Worm (Caenorhabditis elegans): ENCODE measurements around the gene tbx-35.

DNA sequence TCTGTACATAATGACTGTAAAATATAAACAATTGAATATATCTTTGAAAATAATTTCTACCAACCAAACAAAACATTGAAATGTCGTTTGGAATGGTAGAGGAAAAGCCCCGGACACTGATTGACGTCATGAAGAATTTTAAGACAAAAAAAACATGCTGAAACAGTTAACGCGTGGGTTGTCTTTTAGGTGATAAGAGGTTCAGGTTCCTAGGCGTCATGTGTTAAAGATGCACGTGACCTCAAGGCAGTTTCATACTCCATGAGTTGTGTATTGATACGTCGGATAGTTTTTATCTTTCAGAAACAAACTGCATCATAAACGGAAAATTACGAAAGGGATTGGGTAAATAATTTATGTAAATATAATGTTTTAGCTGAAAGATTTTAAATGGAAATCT, 31.9 kb upstream of the tbx-35 start:
- no peak for TF ChIP-seq fkh-10 (GFP tag; optimal IDR thresholded peaks at IDR 0.05)
- TF ChIP-seq dpl-1 (GFP tag; optimal IDR thresholded peaks at IDR 0.05), result no peak
- no peak for TF ChIP-seq C04F5.9 (tag; optimal IDR thresholded peaks at IDR 0.05)
- no peak for TF ChIP-seq lin-15B (tag; optimal IDR thresholded peaks at IDR 0.05)
- no peak for TF ChIP-seq ceh-8 (GFP tag; optimal IDR thresholded peaks at IDR 0.05)
- no peak for TF ChIP-seq sox-4 (tag; optimal IDR thresholded peaks at IDR 0.05)
- no peak for TF ChIP-seq ztf-4 (tag; optimal IDR thresholded peaks at IDR 0.05)
